Worm (Caenorhabditis elegans) whole organism, late embryonic: ENCODE measurements around the gene skr-21.

Source experiments
- C08G9.2 ChIP-seq: sonication (generic microtip); optimal IDR thresholded peaks from 2 replicates; lab custom pipeline; 2016; ENCODE audit warnings: mild to moderate bottlenecking, missing genetic modification characterization, moderate library complexity, missing compliant biosample characterization
- C38D4.7 ChIP-seq: fragments of 200-800 bp; sonication (Bioruptor generic); optimal IDR thresholded peaks from 2 replicates; lab custom pipeline; 2018; ENCODE audit warnings: mild to moderate bottlenecking, missing genetic modification characterization, moderate library complexity, missing compliant biosample characterization
- F13H6.1 ChIP-seq: sonication (generic microtip); optimal IDR thresholded peaks from 2 replicates; lab custom pipeline; 2016; ENCODE audit warnings: missing genetic modification characterization, missing compliant biosample characterization
- K09A11.1 ChIP-seq: sonication (generic microtip); optimal IDR thresholded peaks from 2 replicates; lab custom pipeline; 2017; ENCODE audit warnings: antibody characterized with exemption, mild to moderate bottlenecking, missing genetic modification characterization, missing compliant biosample characterization; ENCODE audit not compliant: insufficient read depth
- T23F11.4 ChIP-seq: fragments of 200-800 bp; sonication (Bioruptor generic); optimal IDR thresholded peaks from 2 replicates; lab custom pipeline; 2018; ENCODE audit warnings: mild to moderate bottlenecking, missing genetic modification characterization, missing compliant biosample characterization
- ahr-1 ChIP-seq: sonication (generic microtip); optimal IDR thresholded peaks from 2 replicates; lab custom pipeline; 2016; ENCODE audit warnings: missing genetic modification characterization, missing compliant biosample characterization
- ama-1 ChIP-seq: fragments of 150-350 bp; optimal IDR thresholded peaks from 2 replicates; lab custom pipeline; 2014
- ceh-22 ChIP-seq: sonication (generic microtip); optimal IDR thresholded peaks from 2 replicates; lab custom pipeline; 2017; ENCODE audit warnings: missing biosample characterization, missing genetic modification characterization
- ceh-45 ChIP-seq: fragments of 200-800 bp; sonication (Bioruptor generic); IDR thresholded peaks from 2 replicates; pipeline ENCODE4 v1.3.6; 2022; ENCODE audit warnings: missing genetic modification reagents, missing genetic modification characterization, missing compliant biosample characterization
- ceh-48 ChIP-seq: sonication (generic microtip); optimal IDR thresholded peaks from 2 replicates; lab custom pipeline; 2016; ENCODE audit warnings: missing genetic modification characterization, inconsistent platforms, missing compliant biosample characterization
- che-1 ChIP-seq: sonication (generic microtip); optimal IDR thresholded peaks from 2 replicates; lab custom pipeline; 2016; ENCODE audit warnings: mild to moderate bottlenecking, missing genetic modification characterization, missing compliant biosample characterization
- dve-1 ChIP-seq: sonication (generic microtip); optimal IDR thresholded peaks from 2 replicates; lab custom pipeline; 2017; ENCODE audit warnings: antibody characterized with exemption, mild to moderate bottlenecking, missing genetic modification characterization, missing compliant biosample characterization
- ets-4 ChIP-seq: sonication (generic microtip); optimal IDR thresholded peaks from 2 replicates; lab custom pipeline; 2016; ENCODE audit warnings: missing genetic modification characterization, missing compliant biosample characterization
- eyg-1 ChIP-seq: sonication (generic microtip); optimal IDR thresholded peaks from 2 replicates; lab custom pipeline; 2016; ENCODE audit warnings: missing genotype, missing genetic modification characterization, missing compliant biosample characterization
- fax-1 ChIP-seq: sonication (generic microtip); optimal IDR thresholded peaks from 2 replicates; lab custom pipeline; 2016; ENCODE audit warnings: missing genotype, missing genetic modification characterization, missing compliant biosample characterization
- fkh-10 ChIP-seq: fragments of 150-350 bp; optimal IDR thresholded peaks from 2 replicates; lab custom pipeline; 2014; ENCODE audit warnings: missing biosample characterization, missing genetic modification reagents, missing genetic modification characterization
- fkh-6 ChIP-seq: sonication (generic microtip); optimal IDR thresholded peaks from 2 replicates; lab custom pipeline; 2016; ENCODE audit warnings: missing genetic modification characterization, missing compliant biosample characterization
- hlh-13 ChIP-seq: fragments of 200-800 bp; sonication (Bioruptor generic); optimal IDR thresholded peaks from 2 replicates; lab custom pipeline; 2018; ENCODE audit warnings: mild to moderate bottlenecking, missing genetic modification characterization, missing compliant biosample characterization
- hlh-30 ChIP-seq: sonication (generic microtip); optimal IDR thresholded peaks from 2 replicates; lab custom pipeline; 2017; ENCODE audit warnings: antibody characterized with exemption, missing genetic modification characterization, missing compliant biosample characterization; ENCODE audit not compliant: insufficient read depth
- hlh-6 ChIP-seq: sonication (generic microtip); optimal IDR thresholded peaks from 2 replicates; lab custom pipeline; 2016; ENCODE audit warnings: missing genotype, missing genetic modification characterization, missing compliant biosample characterization
- hlh-8 ChIP-seq: sonication (generic microtip); optimal IDR thresholded peaks from 2 replicates; lab custom pipeline; 2016; ENCODE audit warnings: missing genotype, missing genetic modification characterization, missing compliant biosample characterization
- madf-2 ChIP-seq: sonication (generic microtip); optimal IDR thresholded peaks from 2 replicates; lab custom pipeline; 2017; ENCODE audit warnings: missing genetic modification characterization, missing compliant biosample characterization
- nfya-1 ChIP-seq: sonication (generic microtip); optimal IDR thresholded peaks from 2 replicates; lab custom pipeline; 2017; ENCODE audit warnings: missing genetic modification characterization, mild to moderate bottlenecking, missing compliant biosample characterization, antibody characterized with exemption, moderate library complexity
- nhr-232 ChIP-seq: sonication (generic microtip); optimal IDR thresholded peaks from 2 replicates; lab custom pipeline; 2016; ENCODE audit warnings: missing genetic modification characterization, missing compliant biosample characterization
- npax-4 ChIP-seq: sonication (generic microtip); optimal IDR thresholded peaks from 2 replicates; lab custom pipeline; 2016; ENCODE audit warnings: missing genetic modification characterization, missing compliant biosample characterization
- pat-9 ChIP-seq: fragments of 200-800 bp; sonication (Bioruptor generic); optimal IDR thresholded peaks from 2 replicates; lab custom pipeline; 2018; ENCODE audit warnings: mild to moderate bottlenecking, missing genetic modification characterization, moderate library complexity, missing compliant biosample characterization
- pha-2 ChIP-seq: sonication (generic microtip); optimal IDR thresholded peaks from 2 replicates; lab custom pipeline; 2017; ENCODE audit warnings: mild to moderate bottlenecking, missing genetic modification characterization, missing compliant biosample characterization
- pros-1 ChIP-seq: fragments of 150-350 bp; optimal IDR thresholded peaks from 2 replicates; lab custom pipeline; 2014; ENCODE audit warnings: missing biosample characterization, missing genetic modification reagents, missing genetic modification characterization
- sdc-2 ChIP-seq: sonication (generic microtip); optimal IDR thresholded peaks from 2 replicates; lab custom pipeline; 2016; ENCODE audit warnings: missing genotype, missing genetic modification characterization, missing compliant biosample characterization
- sox-2 ChIP-seq: fragments of 200-800 bp; sonication (Bioruptor generic); IDR thresholded peaks from 2 replicates; pipeline ENCODE4 v1.3.6; 2022; ENCODE audit warnings: missing genetic modification reagents, missing genetic modification characterization, missing compliant biosample characterization
- sox-4 ChIP-seq: sonication (generic microtip); optimal IDR thresholded peaks from 2 replicates; lab custom pipeline; 2017; ENCODE audit warnings: mild to moderate bottlenecking, missing genetic modification characterization, inconsistent platforms, missing compliant biosample characterization
- tbx-2 ChIP-seq: sonication (generic microtip); optimal IDR thresholded peaks from 2 replicates; lab custom pipeline; 2016; ENCODE audit warnings: missing genetic modification characterization, missing compliant biosample characterization
- ttx-3 ChIP-seq: sonication (generic microtip); optimal IDR thresholded peaks from 2 replicates; lab custom pipeline; 2016; ENCODE audit warnings: missing genetic modification reagents, missing genetic modification characterization, missing compliant biosample characterization
- unc-3 ChIP-seq, 2 experiments: fragments of 200-800 bp in 1 of 2; sonication (Bioruptor generic) in 1 of 2; sonication (generic microtip) in 1 of 2; conservative IDR thresholded peaks in 1 of 2; optimal IDR thresholded peaks in 1 of 2; 2 replicates each; pipeline versions ENCODE4 v1.3.6 to Lab custom; 2016 to 2022; ENCODE audit warnings: missing compliant biosample characterization in 2 of 2, missing genetic modification characterization in 2 of 2, missing genetic modification reagents in 1 of 2
- unc-42 ChIP-seq: sonication (generic microtip); optimal IDR thresholded peaks from 2 replicates; lab custom pipeline; 2016; ENCODE audit warnings: missing genotype, missing genetic modification characterization, missing compliant biosample characterization
- zip-5 ChIP-seq: sonication (generic microtip); optimal IDR thresholded peaks from 2 replicates; lab custom pipeline; 2016; ENCODE audit warnings: missing genetic modification characterization, missing compliant biosample characterization

Gene skr-21

DNA sequence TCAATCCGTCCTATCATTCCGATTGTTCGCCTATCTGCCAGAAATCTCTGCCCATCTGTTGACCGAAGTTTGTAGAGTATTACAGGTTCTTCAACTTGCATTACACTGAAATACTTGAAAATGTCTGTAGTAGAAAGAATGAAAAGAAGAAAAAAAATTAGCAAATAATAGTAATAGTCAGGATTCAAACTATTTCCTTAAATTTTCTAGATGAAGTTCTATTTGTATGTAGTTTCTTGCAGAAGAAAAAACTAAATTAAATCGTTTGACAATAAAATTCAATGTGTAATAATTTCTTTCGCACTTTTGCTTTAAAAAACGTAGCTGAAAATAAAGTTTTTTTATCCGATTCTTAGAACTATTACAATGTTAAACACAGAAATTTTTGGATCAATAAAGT is 1.9 kb downstream of the skr-21 start, which contains the start of gene skr-19:
Gene skr-19 (minus strand): TSS at position 101 of the 400 bp plus-strand sequence.
- no peak for TF ChIP-seq C08G9.2
- no peak for TF ChIP-seq K09A11.1
- no peak for TF ChIP-seq ceh-45
- TF ChIP-seq hlh-30: no peak
- no peak for TF ChIP-seq fax-1 (tag; lab: Kevin White, UChicago)
- no peak for TF ChIP-seq ceh-48 (tag; lab: Kevin White, UChicago)
- TF ChIP-seq fkh-6: no peak

DNA sequence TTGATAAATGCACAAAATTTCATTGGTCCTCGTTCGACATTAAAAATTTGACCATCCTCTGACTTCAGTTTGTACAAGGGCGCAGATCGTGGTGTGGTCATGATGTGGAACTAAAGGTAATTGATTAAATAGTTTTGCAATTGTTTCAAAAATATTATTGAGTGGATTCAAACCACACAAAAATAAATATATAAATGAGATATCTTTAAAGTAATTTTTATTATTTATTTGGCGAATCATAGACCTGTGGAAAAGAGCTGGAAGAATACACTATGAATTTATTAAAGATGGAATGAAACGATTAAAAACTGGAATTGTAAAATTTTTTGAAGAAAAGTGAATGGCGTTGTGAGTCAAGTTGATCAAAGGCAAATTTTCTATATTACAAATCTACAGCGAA is 3.0 kb downstream of the skr-21 start, which contains the start of gene skr-20:
Gene skr-20 (minus strand): TSS at position 101 of the 400 bp plus-strand sequence.
- TF ChIP-seq zip-5 (tag; lab: Kevin White, UChicago): no peak
- no peak for TF ChIP-seq C08G9.2
- TF ChIP-seq, all 69 proteins: peak for 0

DNA sequence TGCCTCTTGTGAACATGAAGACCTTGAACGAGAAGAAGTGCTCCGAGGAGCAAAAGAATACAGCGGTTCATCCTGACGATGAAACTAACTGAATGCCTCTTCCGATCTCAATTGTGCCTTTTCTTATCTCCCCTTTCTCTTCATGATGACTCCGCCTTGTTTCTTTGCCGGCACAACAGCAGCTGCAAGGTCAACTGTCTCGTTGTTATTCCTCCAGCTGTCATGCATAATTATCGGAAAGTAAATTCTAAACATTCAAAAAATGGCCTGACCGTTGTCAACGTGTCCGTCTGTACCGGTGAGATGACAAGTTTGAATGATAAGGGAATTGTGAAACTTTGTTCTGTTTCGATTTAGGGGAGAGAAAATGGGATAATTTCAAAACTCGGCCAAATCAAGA is 5.1 kb downstream of the skr-21 start, which contains the start of gene asp-4:
Gene asp-4 (minus strand): TSS at position 106 of the 400 bp plus-strand sequence.
- no peak for TF ChIP-seq ttx-3
- TF ChIP-seq pat-9: no peak
- TF ChIP-seq unc-3 (GFP tag; conservative IDR thresholded peaks at IDR 0.05; lab: Robert Waterston, UW): no peak
- no peak for TF ChIP-seq unc-3 (tag; optimal IDR thresholded peaks at IDR 0.05; lab: Kevin White, UChicago)
- no peak for TF ChIP-seq tbx-2 (tag; lab: Kevin White, UChicago)
- no peak for TF ChIP-seq hlh-13
- TF ChIP-seq nfya-1 (tag; lab: Kevin White, UChicago): no peak
- TF ChIP-seq dve-1 (tag; lab: Kevin White, UChicago): no peak
- TF ChIP-seq che-1 (tag; lab: Kevin White, UChicago): no peak
- no peak for TF ChIP-seq hlh-8

DNA sequence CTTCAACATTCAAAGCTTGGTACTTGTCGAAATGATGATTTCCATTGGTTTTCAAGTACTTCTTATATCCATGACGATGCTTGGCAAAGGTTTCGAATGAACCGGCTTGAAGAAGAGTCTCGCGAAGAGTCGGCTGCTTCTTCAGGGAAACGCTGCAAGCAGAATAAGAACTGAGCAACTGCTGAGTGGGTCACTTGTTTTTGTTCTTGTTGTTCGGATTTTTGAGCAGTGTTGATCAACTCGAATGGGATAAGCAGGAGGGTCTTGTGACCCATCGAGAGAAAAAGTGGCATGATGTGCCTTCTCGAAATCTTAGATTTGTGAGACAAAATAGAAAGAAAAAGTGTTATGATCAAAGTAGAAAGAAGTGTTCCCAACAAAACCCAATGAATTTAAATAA is 5.9 kb downstream of the skr-21 start:
- TF ChIP-seq sdc-2 (tag; lab: Kevin White, UChicago) (no peak), ama-1 (lab: Kevin White, UChicago) (no peak), pros-1 (tag; lab: Kevin White, UChicago) (no peak), ceh-22 (tag; lab: Kevin White, UChicago) (no peak), dve-1 (tag; lab: Kevin White, UChicago) (no peak), npax-4 (tag; lab: Kevin White, UChicago) (no peak), fkh-10 (GFP tag; lab: Kevin White, UChicago) (no peak), tbx-2 (tag; lab: Kevin White, UChicago) (no peak), ceh-48 (tag; lab: Kevin White, UChicago) (no peak), T23F11.4 (GFP tag; lab: Kevin White, UChicago) (no peak), F13H6.1 (tag; lab: Kevin White, UChicago) (no peak), zip-5 (tag; lab: Kevin White, UChicago) (no peak), madf-2 (no peak), pha-2 (tag; lab: Kevin White, UChicago) (no peak), C38D4.7 (GFP tag; lab: Kevin White, UChicago) (no peak), nhr-232 (no peak), ets-4 (tag; lab: Kevin White, UChicago) (no peak), unc-42 (tag; lab: Kevin White, UChicago) (no peak)

DNA sequence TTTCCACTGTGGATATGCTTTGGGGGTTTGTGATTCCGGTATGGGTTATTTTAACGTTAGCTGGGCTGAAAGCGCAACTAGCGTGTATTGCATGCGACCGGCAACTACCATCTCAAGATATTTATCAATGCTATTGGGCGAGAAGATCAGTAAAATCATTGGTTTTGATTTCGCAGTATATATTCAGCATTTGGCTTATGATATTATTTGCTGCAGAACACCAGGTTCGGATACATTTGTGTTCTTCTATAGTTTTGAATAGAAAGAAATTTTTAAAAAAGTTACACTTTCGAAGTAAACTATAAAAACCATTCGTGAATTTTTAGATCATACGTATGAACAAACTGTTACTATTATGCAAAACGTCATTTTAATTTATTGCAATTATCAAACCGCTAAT is 8.5 kb downstream of the skr-21 start:
- TF ChIP-seq ahr-1 (no peak), hlh-6 (tag; lab: Kevin White, UChicago) (no peak), nhr-232 (no peak), T23F11.4 (GFP tag; lab: Kevin White, UChicago) (no peak), ceh-48 (tag; lab: Kevin White, UChicago) (no peak), unc-42 (tag; lab: Kevin White, UChicago) (no peak), eyg-1 (tag; lab: Kevin White, UChicago) (no peak), sox-4 (tag; lab: Kevin White, UChicago) (no peak), sox-2 (no peak), zip-5 (tag; lab: Kevin White, UChicago) (no peak), ttx-3 (no peak)
